Fruit fly (Drosophila melanogaster) whole organism, larva: ENCODE measurements around the gene CG6659.

Experiments used
- noc ChIP-seq: fragments of 200-800 bp; sonication (Bioruptor generic); optimal IDR thresholded peaks from 3 replicates; lab custom pipeline; 2019; ENCODE audit warnings: missing biosample characterization, mild to moderate bottlenecking, missing genetic modification characterization, moderate library complexity

CG6659 gene

dm6 chrX:18643057-18643656, 13.9 kb downstream of the CG6659 start:
- no peak for TF ChIP-seq noc

- TF ChIP-seq noc, result no peak
Measured at dm6 chrX:18636275-18636947, 20.7 kb downstream of the CG6659 start.

- no peak for TF ChIP-seq noc
Measured at dm6 chrX:18635118-18635552, 22.0 kb downstream of the CG6659 start.

dm6 chrX:18634716-18635115, 22.4 kb downstream of the CG6659 start, which contains the start of gene wgn:
Gene wgn (minus strand): TSS chrX:18634908.
- no peak for TF ChIP-seq noc

dm6 chrX:18630990-18631389, 26.1 kb downstream of the CG6659 start:
- TF ChIP-seq noc, result no peak

- TF ChIP-seq noc, result no peak
Measured at dm6 chrX:18627002-18627401, 30.1 kb downstream of the CG6659 start.

- no peak for TF ChIP-seq noc
Measured at dm6 chrX:18621649-18622346, 35.3 kb downstream of the CG6659 start.

dm6 chrX:18618122-18618521, 39.0 kb downstream of the CG6659 start:
- TF ChIP-seq noc, result no peak

dm6 chrX:18617489-18617888, 39.6 kb downstream of the CG6659 start, which contains the start of gene CG15040:
Gene CG15040 (minus strand): TSS chrX:18617589.
- TF ChIP-seq noc, result no peak

dm6 chrX:18613434-18613833, 43.7 kb downstream of the CG6659 start:
- no peak for TF ChIP-seq noc
